Fruit fly (Drosophila melanogaster): ENCODE data around the gene CG9541.

Gene CG9541

DNA sequence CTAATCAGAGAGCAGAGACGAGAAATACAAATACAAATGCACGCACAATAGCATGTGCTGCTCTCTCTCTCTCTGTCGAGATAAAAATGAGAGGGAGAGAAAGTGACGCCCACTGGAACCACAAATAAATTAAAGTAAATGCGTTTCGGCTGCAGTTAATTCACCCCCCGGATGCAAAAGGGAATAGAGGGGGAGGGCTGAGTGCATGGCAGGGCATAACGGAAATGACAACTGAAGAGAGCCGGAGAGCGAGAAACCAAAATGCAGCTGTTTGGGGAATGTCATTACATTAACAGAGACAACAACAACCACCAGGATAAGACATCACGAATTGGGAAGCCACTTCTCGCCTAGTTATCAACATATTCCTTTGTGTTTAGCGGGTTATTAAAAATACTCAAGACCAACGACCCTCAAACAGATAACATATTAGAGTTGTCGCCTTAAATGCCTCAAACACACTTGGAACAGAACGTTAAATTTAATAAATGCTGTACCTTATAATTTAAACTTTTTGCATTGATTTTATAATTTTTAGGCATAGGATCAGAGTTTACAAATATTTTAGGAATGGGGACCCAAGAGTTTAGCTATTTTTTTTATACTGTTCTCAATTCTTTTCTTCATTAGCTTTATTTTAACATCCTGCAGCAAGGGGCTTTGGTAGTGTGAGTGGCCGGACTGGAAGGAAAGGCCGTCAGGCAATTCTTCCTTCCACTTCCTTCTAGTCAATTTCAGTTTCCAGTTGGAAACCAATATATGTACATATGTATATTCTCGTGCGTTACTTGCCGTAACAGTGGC, 25.1 kb downstream of the CG9541 start (continued):
- no peak for TF ChIP-seq CG11093 (GFP tag; IDR thresholded peaks at IDR 0.05)
- TF ChIP-seq CG11695 (GFP tag; IDR thresholded peaks at IDR 0.05): no peak
- TF ChIP-seq ken (GFP tag; IDR thresholded peaks at IDR 0.05): no peak
- TF ChIP-seq Tbp (GFP tag; optimal IDR thresholded peaks at IDR 0.05): no peak
- TF ChIP-seq ttk (GFP tag; IDR thresholded peaks at IDR 0.05): no peak; the same call in 1 of the 2 replicates
- TF ChIP-seq CG17912 (GFP tag; optimal IDR thresholded peaks at IDR 0.05): no peak
- no peak for TF ChIP-seq ranshi (GFP tag; IDR thresholded peaks at IDR 0.05)
- no peak for TF ChIP-seq HmgZ (tag; optimal IDR thresholded peaks at IDR 0.05)
- no peak for TF ChIP-seq seq (GFP tag; IDR thresholded peaks at IDR 0.05)
- no peak for TF ChIP-seq gfzf (GFP tag; optimal IDR thresholded peaks at IDR 0.05)
- TF ChIP-seq cg (GFP tag; optimal IDR thresholded peaks at IDR 0.05): peak; percentile 59
- no peak for TF ChIP-seq Lhr (GFP tag; optimal IDR thresholded peaks at IDR 0.05)
- no peak for TF ChIP-seq CG1233 (GFP tag; optimal IDR thresholded peaks at IDR 0.05)
- TF ChIP-seq sr (GFP tag; IDR thresholded peaks at IDR 0.05): no peak
- no peak for TF ChIP-seq Sry-β (GFP tag; optimal IDR thresholded peaks at IDR 0.05)
- peak; percentile 21; the same call in 1 of the 2 replicates for TF ChIP-seq Drgx (GFP tag; IDR thresholded peaks at IDR 0.05)
- no peak for TF ChIP-seq Sry-δ (GFP tag; optimal IDR thresholded peaks at IDR 0.05)
- TF ChIP-seq luna (GFP tag; optimal IDR thresholded peaks at IDR 0.05): no peak
- peak; percentile 36 for TF ChIP-seq run (tag; optimal IDR thresholded peaks at IDR 0.05)
- TF ChIP-seq mld (GFP tag; IDR thresholded peaks at IDR 0.05; ENCODE audit: partially characterized antibody): no peak
- no peak for TF ChIP-seq NFAT (GFP tag; IDR thresholded peaks at IDR 0.05)
- peak; percentile 81 for TF ChIP-seq aop (GFP tag; IDR thresholded peaks at IDR 0.05)
- TF ChIP-seq CG1602 (GFP tag; optimal IDR thresholded peaks at IDR 0.05): no peak
- TF ChIP-seq CG3163 (GFP tag; optimal IDR thresholded peaks at IDR 0.05): no peak
- TF ChIP-seq CG12299 (tag; optimal IDR thresholded peaks at IDR 0.05): no peak
- no peak for TF ChIP-seq sqz (GFP tag; optimal IDR thresholded peaks at IDR 0.05)
- no peak for TF ChIP-seq E2f2 (GFP tag; IDR thresholded peaks at IDR 0.05)
- no peak for TF ChIP-seq nerfin-2 (GFP tag; IDR thresholded peaks at IDR 0.05; ENCODE audit: partially characterized antibody)
- TF ChIP-seq Scr (GFP tag; IDR thresholded peaks at IDR 0.05; ENCODE audit: partially characterized antibody): no peak
- TF ChIP-seq pzg (GFP tag; optimal IDR thresholded peaks at IDR 0.05): no peak
- no peak for TF ChIP-seq ATbp (GFP tag; optimal IDR thresholded peaks at IDR 0.05)
- no peak for TF ChIP-seq lmd (GFP tag; IDR thresholded peaks at IDR 0.05)
- TF ChIP-seq CG18011 (GFP tag; optimal IDR thresholded peaks at IDR 0.05): no peak
- TF ChIP-seq Xbp1 (GFP tag; optimal IDR thresholded peaks at IDR 0.05): no peak
- no peak for TF ChIP-seq gt (GFP tag; IDR thresholded peaks at IDR 0.05)
- peak in 1 of 3 experiments; percentile 20 for TF ChIP-seq lola (GFP tag; optimal IDR thresholded peaks at IDR 0.05)
- peak; percentile 13 for TF ChIP-seq phol (tag; optimal IDR thresholded peaks at IDR 0.05)
- no peak for TF ChIP-seq fu2 (GFP tag; optimal IDR thresholded peaks at IDR 0.05)
- TF ChIP-seq CG11696 (GFP tag; IDR thresholded peaks at IDR 0.05): no peak
- TF ChIP-seq bab2 (GFP tag; optimal IDR thresholded peaks at IDR 0.05): no peak
- no peak for TF ChIP-seq CG7839 (tag; optimal IDR thresholded peaks at IDR 0.05)
- no peak for TF ChIP-seq CG7963 (GFP tag; IDR thresholded peaks at IDR 0.05; ENCODE audit: partially characterized antibody)
- no peak for TF ChIP-seq Ets97D (GFP tag; optimal IDR thresholded peaks at IDR 0.05)
- no peak for TF ChIP-seq CG8290 (GFP tag; optimal IDR thresholded peaks at IDR 0.05)
- TF ChIP-seq CG8290 (tag; optimal IDR thresholded peaks at IDR 0.05): no peak
- no peak for TF ChIP-seq Usf (GFP tag; optimal IDR thresholded peaks at IDR 0.05)
- TF ChIP-seq Opbp (GFP tag; IDR thresholded peaks at IDR 0.05; ENCODE audit: partially characterized antibody): no peak
- TF ChIP-seq MTF-1 (GFP tag; optimal IDR thresholded peaks at IDR 0.05; ENCODE audit: borderline replicate concordance): no peak
- TF ChIP-seq Hr51 (GFP tag; optimal IDR thresholded peaks at IDR 0.05): no peak
- TF ChIP-seq BtbVII (GFP tag; optimal IDR thresholded peaks at IDR 0.05): no peak

All from whole organism, embryonic.